Worm (Caenorhabditis elegans) whole organism, midembryonic: Measurements from ENCODE around the gene ZK643.6.

ENCODE experiments used
- T22C8.4 ChIP-seq: fragments of 200-800 bp; sonication (Bioruptor generic); IDR thresholded peaks from 2 replicates; pipeline ENCODE4 v1.3.6; 2022; ENCODE audit warnings: missing genetic modification characterization, missing compliant biosample characterization
- cog-1 ChIP-seq: sonication (generic microtip); optimal IDR thresholded peaks from 2 replicates; lab custom pipeline; 2016; ENCODE audit warnings: missing genetic modification characterization, missing compliant biosample characterization
- flt-1 ChIP-seq: fragments of 200-800 bp; sonication (Bioruptor generic); IDR thresholded peaks from 2 replicates; pipeline ENCODE4 v1.3.6; 2022; ENCODE audit warnings: missing genetic modification characterization, missing compliant biosample characterization
- klf-2 ChIP-seq: fragments of 200-800 bp; sonication (Bioruptor generic); conservative IDR thresholded peaks from 2 replicates; pipeline ENCODE4 v1.3.6; 2022; ENCODE audit warnings: missing genetic modification reagents, missing genetic modification characterization, missing compliant biosample characterization
- med-1 ChIP-seq: sonication (generic microtip); optimal IDR thresholded peaks from 2 replicates; lab custom pipeline; 2017; ENCODE audit warnings: missing genetic modification characterization, mild to moderate bottlenecking, missing compliant biosample characterization, antibody characterized with exemption, missing genetic modification reagents; ENCODE audit not compliant: insufficient read depth
- ref-1 ChIP-seq: fragments of 200-800 bp; sonication (Bioruptor generic); conservative IDR thresholded peaks from 2 replicates; pipeline ENCODE4 v1.3.6; 2022; ENCODE audit warnings: missing genetic modification reagents, missing genetic modification characterization, missing compliant biosample characterization
- tab-1 ChIP-seq: fragments of 200-800 bp; sonication (Bioruptor generic); IDR thresholded peaks from 2 replicates; pipeline ENCODE4 v1.3.6; 2022; ENCODE audit warnings: missing genetic modification characterization, missing compliant biosample characterization
- ztf-23 ChIP-seq: fragments of 200-800 bp; sonication (Bioruptor generic); IDR thresholded peaks from 2 replicates; pipeline ENCODE4 v1.3.6; 2022; ENCODE audit warnings: missing genetic modification reagents, missing genetic modification characterization, missing compliant biosample characterization
- ztf-29 ChIP-seq: fragments of 200-800 bp; sonication (Bioruptor generic); IDR thresholded peaks from 2 replicates; pipeline ENCODE4 v1.3.6; 2022; ENCODE audit warnings: missing genetic modification reagents, missing genetic modification characterization, missing compliant biosample characterization

Gene ZK643.6

DNA sequence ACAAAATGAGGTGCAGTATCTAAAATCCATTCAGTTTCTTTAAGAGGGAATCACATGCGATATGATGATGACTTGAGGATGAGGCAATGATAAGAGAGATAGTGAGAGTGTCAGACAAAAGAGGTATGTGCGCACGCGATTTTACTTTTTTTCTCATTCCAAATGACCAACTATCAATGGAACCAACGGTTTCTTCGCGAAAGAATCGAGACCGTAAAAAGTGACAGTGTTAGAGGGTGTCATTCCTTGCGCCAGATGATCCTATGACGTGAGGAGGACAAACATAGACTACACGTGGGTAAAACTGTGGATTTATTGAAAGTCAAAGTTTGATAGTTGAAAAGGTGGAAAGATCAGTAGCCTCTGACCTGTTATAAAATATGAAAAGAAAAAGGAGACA is 23.2 kb upstream of the ZK643.6 start:
- no peak for TF ChIP-seq tab-1 (GFP tag; lab: Robert Waterston, UW)
- TF ChIP-seq med-1 (GFP tag; lab: Kevin White, UChicago): no peak
- no peak for TF ChIP-seq ztf-29 (GFP tag; lab: Robert Waterston, UW)
- no peak for TF ChIP-seq ztf-23
- no peak for TF ChIP-seq T22C8.4 (GFP tag; lab: Robert Waterston, UW)
- TF ChIP-seq ref-1 (GFP tag; lab: Robert Waterston, UW): no peak
- no peak for TF ChIP-seq cog-1 (tag; lab: Kevin White, UChicago)
- TF ChIP-seq flt-1: no peak
- TF ChIP-seq klf-2: no peak

DNA sequence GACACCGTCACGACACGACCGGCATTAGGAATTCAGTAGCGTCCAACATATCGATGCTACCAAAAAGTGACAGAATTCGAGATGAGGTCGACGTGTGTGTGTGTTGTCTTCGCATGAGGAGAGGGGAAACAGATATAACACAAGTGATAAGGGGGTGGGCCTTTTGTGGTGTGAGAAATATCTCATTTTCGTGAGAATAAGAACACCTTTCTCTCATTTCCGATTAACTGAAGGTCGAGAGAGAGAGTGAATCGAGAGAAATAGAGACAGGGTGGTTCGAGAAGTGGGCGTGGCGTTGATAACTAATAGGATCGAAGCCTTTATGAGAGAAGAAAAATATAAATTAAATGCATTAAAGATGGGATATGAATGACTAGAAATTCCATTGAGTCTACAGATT is 22.6 kb upstream of the ZK643.6 start:
- TF ChIP-seq ztf-23 (no peak), klf-2 (no peak), cog-1 (tag; lab: Kevin White, UChicago) (no peak), ztf-29 (GFP tag; lab: Robert Waterston, UW) (no peak), T22C8.4 (GFP tag; lab: Robert Waterston, UW) (no peak), tab-1 (GFP tag; lab: Robert Waterston, UW) (no peak), flt-1 (no peak), med-1 (GFP tag; lab: Kevin White, UChicago) (no peak), ref-1 (GFP tag; lab: Robert Waterston, UW) (no peak)

DNA sequence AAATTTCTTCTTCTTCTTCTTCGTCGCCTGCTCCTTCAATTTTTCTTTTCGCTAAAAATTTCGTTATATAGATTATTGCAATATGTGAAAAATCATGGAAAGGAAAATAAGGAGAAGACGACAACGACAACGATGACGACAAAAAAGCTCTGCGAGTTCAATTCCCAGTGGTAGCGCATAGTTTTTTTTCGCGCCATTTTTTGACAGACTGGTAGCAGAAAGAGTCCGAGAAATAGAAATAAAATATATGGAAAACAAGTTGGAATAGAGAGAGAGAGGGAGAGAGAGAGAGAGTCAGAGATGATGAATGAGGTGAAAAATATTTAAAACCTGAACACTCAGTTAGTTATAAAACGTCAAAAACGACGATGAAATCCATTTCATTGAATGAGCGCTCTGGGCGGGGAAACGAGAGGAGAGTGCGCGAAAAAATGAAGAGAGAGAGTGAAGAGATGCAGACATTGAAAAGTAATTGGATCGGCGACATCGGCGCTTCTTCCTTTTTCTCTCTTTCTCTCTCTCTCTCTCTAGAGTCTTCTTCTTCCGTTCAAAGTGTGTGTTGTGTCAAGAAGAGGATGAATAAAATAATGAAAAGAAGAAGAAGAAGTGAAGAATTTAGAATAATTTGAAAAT is 21.4 kb upstream of the ZK643.6 start, which contains the start of gene pde-2:
Gene pde-2 (minus strand): TSS at position 51 of the 633 bp plus-strand sequence.
- TF ChIP-seq cog-1 (tag; lab: Kevin White, UChicago): no peak
- no peak for TF ChIP-seq med-1 (GFP tag; lab: Kevin White, UChicago)
- 0 out of 2 replicates have a peak, but pooled peaks have one; percentile 44 for TF ChIP-seq ztf-23
- TF ChIP-seq flt-1: 0 out of 2 replicates have a peak, but pooled peaks have one; percentile 10

DNA sequence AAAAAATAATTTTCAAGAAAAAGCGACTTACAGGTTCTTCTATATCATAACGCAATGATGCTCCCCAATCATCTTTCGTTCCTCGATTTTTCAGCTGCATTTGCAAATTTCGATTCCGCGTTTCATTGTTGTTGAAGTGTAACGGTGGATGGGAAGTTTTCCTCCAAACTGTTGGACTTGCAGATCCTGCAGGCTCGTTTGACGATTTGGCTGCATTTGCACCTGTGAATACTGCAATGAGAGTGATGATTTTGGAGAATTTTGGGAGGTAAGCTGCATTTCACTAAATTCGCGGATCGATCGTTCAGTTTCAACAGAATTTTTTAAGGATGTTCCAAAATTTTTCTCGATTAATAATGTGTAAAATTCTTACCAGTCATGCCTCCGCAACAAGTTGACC is 20.3 kb upstream of the ZK643.6 start:
- no peak for TF ChIP-seq ref-1 (GFP tag; lab: Robert Waterston, UW)
- no peak for TF ChIP-seq T22C8.4 (GFP tag; lab: Robert Waterston, UW)
- no peak for TF ChIP-seq ztf-23
- TF ChIP-seq med-1 (GFP tag; lab: Kevin White, UChicago): no peak
- no peak for TF ChIP-seq flt-1
- no peak for TF ChIP-seq ztf-29 (GFP tag; lab: Robert Waterston, UW)
- TF ChIP-seq cog-1 (tag; lab: Kevin White, UChicago): no peak
- no peak for TF ChIP-seq tab-1 (GFP tag; lab: Robert Waterston, UW)
- TF ChIP-seq klf-2: no peak

DNA sequence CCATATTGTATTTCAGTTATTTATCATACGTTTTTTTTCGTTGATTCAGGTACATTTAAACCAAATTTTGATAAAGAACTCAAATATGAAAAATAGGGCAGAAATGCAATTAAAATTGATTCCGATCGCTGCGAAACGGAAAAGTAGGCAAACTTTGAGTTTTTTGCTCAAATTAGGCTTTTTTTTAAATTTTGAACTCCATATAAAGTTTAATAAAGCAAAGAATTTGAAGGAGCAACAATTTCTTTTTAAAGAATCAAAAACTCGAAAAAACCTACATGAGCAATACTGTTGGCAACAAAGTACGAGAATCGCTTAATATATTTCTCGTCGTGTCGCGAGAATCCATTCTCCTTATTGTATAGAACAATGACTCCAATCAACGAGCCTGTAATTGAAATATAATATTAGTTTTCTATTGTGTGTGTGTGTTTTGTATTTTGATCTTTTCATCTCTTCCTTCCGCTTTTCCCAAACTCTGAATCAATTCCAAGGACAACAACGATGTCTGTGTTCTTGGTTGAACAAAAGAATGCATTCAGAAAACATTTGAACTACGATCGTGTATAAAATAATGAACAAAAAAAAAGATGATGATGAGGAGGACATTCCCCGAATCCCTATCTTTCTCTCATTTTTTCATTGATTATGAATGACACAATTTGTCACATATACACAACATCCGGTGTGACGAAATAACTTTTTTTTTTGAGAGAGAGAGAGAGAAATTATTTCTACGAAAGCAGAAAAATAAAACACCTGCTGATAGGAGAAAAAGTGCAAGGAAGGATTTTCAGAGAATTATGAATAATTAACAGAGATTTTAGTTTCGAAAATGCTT is 18.2 kb upstream of the ZK643.6 start:
- no peak for TF ChIP-seq ztf-23
- TF ChIP-seq med-1 (GFP tag; lab: Kevin White, UChicago): no peak
- no peak for TF ChIP-seq ref-1 (GFP tag; lab: Robert Waterston, UW)
- TF ChIP-seq T22C8.4 (GFP tag; lab: Robert Waterston, UW): no peak
- no peak for TF ChIP-seq tab-1 (GFP tag; lab: Robert Waterston, UW)
- no peak for TF ChIP-seq klf-2
- TF ChIP-seq flt-1: no peak
- TF ChIP-seq cog-1 (tag; lab: Kevin White, UChicago): no peak
- TF ChIP-seq ztf-29 (GFP tag; lab: Robert Waterston, UW): no peak

DNA sequence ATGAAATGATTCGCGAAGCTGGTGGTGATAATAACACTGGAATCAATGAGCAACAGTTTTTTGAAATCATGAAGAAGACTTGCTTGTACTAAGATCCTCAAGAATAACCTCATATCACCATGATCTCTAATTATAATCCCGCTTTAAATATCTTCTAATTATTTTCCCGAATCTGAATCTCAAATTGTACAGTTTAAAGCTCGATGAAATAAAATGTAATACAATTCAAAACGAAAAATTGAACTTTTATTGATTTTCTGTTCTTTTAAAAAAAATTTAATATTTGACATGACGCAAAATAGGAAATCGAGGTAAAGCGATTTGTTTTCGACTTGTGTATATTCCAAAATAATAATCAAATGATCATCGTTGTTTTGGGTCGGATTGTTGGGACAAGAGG is 14.3 kb upstream of the ZK643.6 start:
- TF ChIP-seq ref-1 (GFP tag; lab: Robert Waterston, UW) (no peak), tab-1 (GFP tag; lab: Robert Waterston, UW) (no peak), T22C8.4 (GFP tag; lab: Robert Waterston, UW) (no peak), ztf-23 (no peak), flt-1 (no peak), ztf-29 (GFP tag; lab: Robert Waterston, UW) (no peak)

DNA sequence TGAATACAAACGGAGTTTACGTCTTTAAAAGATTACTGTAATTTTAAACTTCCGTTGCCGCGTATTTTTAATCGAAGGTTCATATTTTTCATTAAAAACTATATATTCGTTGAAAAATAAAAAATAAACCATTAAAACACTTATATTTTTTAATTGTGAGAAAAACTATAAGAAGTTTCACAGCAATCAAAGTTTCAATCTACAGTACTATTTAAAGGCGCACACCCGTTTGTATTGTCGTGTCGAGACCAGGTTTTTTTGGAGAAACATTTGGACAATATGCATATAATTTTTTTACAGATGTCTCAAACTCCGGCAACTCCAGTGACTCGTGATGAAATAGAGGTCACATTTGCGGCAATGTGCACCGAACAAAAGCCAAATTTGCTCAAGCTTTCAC is 13.3 kb upstream of the ZK643.6 start, which contains the start of gene R08D7.5:
Gene R08D7.5 (plus strand): TSS at position 301 of the 400 bp plus-strand sequence.
- no peak for TF ChIP-seq med-1 (GFP tag; lab: Kevin White, UChicago)
- TF ChIP-seq cog-1 (tag; lab: Kevin White, UChicago): no peak
- TF ChIP-seq klf-2: no peak
- TF ChIP-seq ztf-29 (GFP tag; lab: Robert Waterston, UW): no peak
- no peak for TF ChIP-seq tab-1 (GFP tag; lab: Robert Waterston, UW)
- TF ChIP-seq ztf-23: no peak
- no peak for TF ChIP-seq ref-1 (GFP tag; lab: Robert Waterston, UW)
- no peak for TF ChIP-seq T22C8.4 (GFP tag; lab: Robert Waterston, UW)
- TF ChIP-seq flt-1: no peak

DNA sequence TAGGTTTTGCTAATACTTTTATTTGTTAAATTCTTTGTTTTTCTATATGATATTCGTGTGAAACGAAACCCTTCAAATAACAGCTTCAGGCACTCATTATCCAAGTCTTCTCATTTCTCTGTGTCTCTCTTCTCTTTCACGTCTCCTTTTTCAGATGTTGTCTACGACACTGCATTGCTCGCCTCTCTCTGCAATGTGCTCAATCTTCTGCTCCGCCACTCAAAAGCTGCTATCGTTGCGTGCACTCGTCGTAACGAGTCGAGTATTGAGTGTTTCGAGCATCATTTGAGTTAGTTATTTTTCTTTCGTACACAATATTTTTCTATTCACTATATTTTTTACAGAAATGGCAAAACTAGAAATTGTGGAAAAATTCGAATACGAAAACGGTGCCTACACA is 12.6 kb upstream of the ZK643.6 start:
- no peak for TF ChIP-seq ztf-29 (GFP tag; lab: Robert Waterston, UW)
- TF ChIP-seq cog-1 (tag; lab: Kevin White, UChicago): no peak
- no peak for TF ChIP-seq flt-1
- no peak for TF ChIP-seq T22C8.4 (GFP tag; lab: Robert Waterston, UW)
- TF ChIP-seq ztf-23: no peak
- TF ChIP-seq klf-2: no peak
- no peak for TF ChIP-seq med-1 (GFP tag; lab: Kevin White, UChicago)
- TF ChIP-seq ref-1 (GFP tag; lab: Robert Waterston, UW): no peak
- TF ChIP-seq tab-1 (GFP tag; lab: Robert Waterston, UW): no peak
